Fruit fly (Drosophila melanogaster) whole organism: ENCODE data around the gene ova.

Experiments used
- CG8478 ChIP-seq: fragments of >200 bp; optimal IDR thresholded peaks from 2 replicates; lab custom pipeline; 2018; ENCODE audit warnings: inconsistent platforms
- Dll ChIP-seq: fragments of >200 bp; optimal IDR thresholded peaks from 2 replicates; lab custom pipeline; 2017
- EcR ChIP-seq, 2 experiments: fragments of >200 bp; optimal IDR thresholded peaks; 2 replicates each; lab custom pipeline; 2017; ENCODE audit warnings: missing biosample characterization in 2 of 2, missing genetic modification characterization in 2 of 2, missing genetic modification reagents in 2 of 2
- pan ChIP-seq: fragments of >200 bp; optimal IDR thresholded peaks from 2 replicates; lab custom pipeline; 2017
- psq ChIP-seq: fragments of >200 bp; optimal IDR thresholded peaks from 2 replicates; lab custom pipeline; 2017
- usp ChIP-seq: fragments of >200 bp; optimal IDR thresholded peaks from 2 replicates; lab custom pipeline; 2017; ENCODE audit warnings: missing biosample characterization, missing genetic modification characterization, mixed read lengths

ova gene

dm6 chr2L:10237725-10238446 lies 6.4 kb upstream of the ova start, which contains the start of gene mthl15:
Gene mthl15 (minus strand): TSS chr2L:10238317.
- TF ChIP-seq EcR (GFP tag; optimal IDR thresholded peaks at IDR 0.05; lab: Kevin White, UChicago) = no peak
- TF ChIP-seq pan (lab: Kevin White, UChicago) = peak; percentile 8

- no peak for TF ChIP-seq pan (lab: Kevin White, UChicago)
Observed at dm6 chr2L:10232827-10233226, 1.3 kb upstream of the ova start.

dm6 chr2L:10232152-10232816 lies 792 bp upstream of the ova start, which contains the start of gene eEF1delta:
Gene eEF1delta (plus strand): TSS chr2L:10232507.
- no peak for TF ChIP-seq psq
- TF ChIP-seq pan (lab: Kevin White, UChicago) = no peak
- no peak for TF ChIP-seq CG8478 (lab: Kevin White, UChicago)
- TF ChIP-seq Dll (lab: Kevin White, UChicago) = no peak
- TF ChIP-seq usp (GFP tag; lab: Kevin White, UChicago) = no peak
- no peak for TF ChIP-seq EcR (GFP tag; optimal IDR thresholded peaks at IDR 0.05; lab: Kevin White, UChicago)

DNA sequence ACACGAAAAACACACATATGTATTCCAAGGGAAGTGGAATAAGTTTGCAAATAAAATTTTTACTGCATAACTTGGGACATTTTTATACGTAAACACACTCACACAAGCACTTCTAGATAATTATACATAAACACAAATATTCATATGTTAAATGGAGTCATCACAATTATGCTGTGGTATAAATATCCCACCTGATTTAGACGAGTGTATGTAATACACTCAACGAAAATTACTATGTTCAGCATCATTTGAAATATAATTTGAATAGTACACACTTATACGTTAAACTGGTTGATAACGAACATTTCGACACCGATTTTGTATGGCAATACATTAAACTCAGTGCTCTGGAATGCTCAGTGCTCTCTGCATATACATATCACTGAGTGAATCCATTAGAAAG lies 399 bp downstream of the ova start:
- TF ChIP-seq usp (GFP tag; lab: Kevin White, UChicago) (no peak), psq (no peak), Dll (lab: Kevin White, UChicago) (no peak), EcR (GFP tag; optimal IDR thresholded peaks at IDR 0.05; lab: Kevin White, UChicago) (no peak), pan (lab: Kevin White, UChicago) (no peak), CG8478 (lab: Kevin White, UChicago) (no peak)

DNA sequence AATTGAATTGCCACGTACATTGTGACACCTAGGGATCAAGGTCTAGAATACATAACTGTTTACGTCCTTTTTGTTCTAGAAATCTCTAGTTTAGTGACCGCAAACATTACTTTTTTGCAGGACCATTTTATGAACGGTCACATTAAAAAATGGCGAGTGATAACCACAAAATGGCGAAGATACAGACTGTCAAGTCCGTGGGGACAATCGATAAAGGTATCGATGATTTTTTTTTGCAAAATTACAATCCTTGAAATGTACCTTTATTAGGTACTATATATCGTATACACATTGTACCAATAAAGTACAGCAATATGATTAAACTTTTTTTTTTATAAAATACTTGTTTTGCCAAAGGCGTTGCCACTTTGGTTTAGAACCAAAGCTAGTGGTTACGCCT lies 1.0 kb downstream of the ova start:
- no peak for TF ChIP-seq usp (GFP tag; lab: Kevin White, UChicago)
- TF ChIP-seq Dll (lab: Kevin White, UChicago) = no peak
- no peak for TF ChIP-seq pan (lab: Kevin White, UChicago)
- no peak for TF ChIP-seq CG8478 (lab: Kevin White, UChicago)
- no peak for TF ChIP-seq psq
- no peak for TF ChIP-seq EcR (GFP tag; optimal IDR thresholded peaks at IDR 0.05; lab: Kevin White, UChicago)

DNA sequence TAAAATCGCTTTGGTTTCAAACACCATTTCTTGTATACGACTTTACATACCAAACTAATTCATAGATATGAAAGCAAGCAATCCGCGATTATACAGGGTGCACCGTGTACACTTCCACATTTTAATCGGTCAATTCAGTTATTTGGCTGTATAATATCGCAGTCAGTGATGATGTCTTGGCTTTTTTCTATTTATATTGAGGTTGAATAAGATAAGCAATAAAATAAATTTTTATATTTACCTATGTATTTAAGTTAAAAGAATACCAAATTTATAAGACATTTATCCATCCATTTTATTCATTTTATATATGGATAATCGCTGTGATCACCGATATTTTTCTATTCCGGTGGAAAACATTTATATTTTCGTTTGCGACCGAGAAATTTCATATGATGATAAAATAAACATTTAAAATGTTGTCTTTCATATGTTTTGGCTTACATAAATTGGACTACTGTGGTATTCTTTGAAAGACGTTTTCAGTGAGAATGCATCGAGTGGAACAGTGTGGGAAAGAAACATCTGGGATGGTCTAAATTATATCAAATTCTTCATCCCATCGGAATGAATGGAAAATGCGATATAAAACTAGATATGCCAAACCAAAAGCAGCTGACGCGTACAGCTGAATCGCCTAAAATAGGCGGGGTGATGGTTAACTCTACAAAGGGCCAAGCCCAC lies 4.6 kb downstream of the ova start, which contains the start of gene CG5708:
Gene CG5708 (minus strand): TSS at position 85 of the 684 bp plus-strand sequence.
- TF ChIP-seq Dll (lab: Kevin White, UChicago) (no peak), pan (lab: Kevin White, UChicago) (no peak), CG8478 (lab: Kevin White, UChicago) (no peak), usp (GFP tag; lab: Kevin White, UChicago) (no peak), EcR (GFP tag; optimal IDR thresholded peaks at IDR 0.05; lab: Kevin White, UChicago) (no peak), psq (no peak)

dm6 chr2L:10226213-10226723 lies 5.2 kb downstream of the ova start:
- TF ChIP-seq pan (lab: Kevin White, UChicago) (no peak), CG8478 (lab: Kevin White, UChicago) (no peak), EcR (GFP tag; optimal IDR thresholded peaks at IDR 0.05; lab: Kevin White, UChicago) (no peak), Dll (lab: Kevin White, UChicago) (no peak), usp (GFP tag; lab: Kevin White, UChicago) (no peak), psq (no peak)

dm6 chr2L:10222550-10223231 lies 8.8 kb downstream of the ova start, which contains the start of gene Bcs1:
Gene Bcs1 (plus strand): TSS chr2L:10222657.
- TF ChIP-seq EcR (GFP tag; optimal IDR thresholded peaks at IDR 0.05; lab: Kevin White, UChicago) (no peak), pan (lab: Kevin White, UChicago) (no peak), Dll (lab: Kevin White, UChicago) (no peak), psq (no peak), CG8478 (lab: Kevin White, UChicago) (no peak), usp (GFP tag; lab: Kevin White, UChicago) (no peak)

dm6 chr2L:10221387-10221705 lies 10.1 kb downstream of the ova start:
- TF ChIP-seq CG8478 (lab: Kevin White, UChicago) (no peak), Dll (lab: Kevin White, UChicago) (no peak), usp (GFP tag; lab: Kevin White, UChicago) (no peak), pan (lab: Kevin White, UChicago) (no peak), psq (no peak), EcR (GFP tag; optimal IDR thresholded peaks at IDR 0.05; lab: Kevin White, UChicago) (no peak)

- TF ChIP-seq pan (lab: Kevin White, UChicago) = no peak
- no peak for TF ChIP-seq Dll (lab: Kevin White, UChicago)
- no peak for TF ChIP-seq CG8478 (lab: Kevin White, UChicago)
- TF ChIP-seq EcR (GFP tag; optimal IDR thresholded peaks at IDR 0.05; lab: Kevin White, UChicago) = no peak
- no peak for TF ChIP-seq usp (GFP tag; lab: Kevin White, UChicago)
- TF ChIP-seq psq = no peak
Observed at dm6 chr2L:10220501-10221386, 10.7 kb downstream of the ova start, which contains the start of the genes Npc1a and Prosalpha6. Gene Npc1a (minus strand): TSS chr2L:10221216. Gene Prosalpha6 (plus strand): TSS chr2L:10221351.
